Fruit fly (Drosophila melanogaster) whole organism, embryonic: ENCODE measurements around the gene Mgstl.
A peak's percentile ranks its signal among the peaks of the same experiment; 100 is the strongest.

Experiments
- Ada2b ChIP-seq: fragments of 200-800 bp; sonication (Bioruptor generic); IDR thresholded peaks from 2 replicates; pipeline ENCODE4 v1.3.6; 2022; ENCODE audit warnings: missing biosample characterization, missing genetic modification characterization
- Bdp1 ChIP-seq: fragments of 200-800 bp; sonication (Bioruptor generic); optimal IDR thresholded peaks from 3 replicates; lab custom pipeline; 2016; ENCODE audit warnings: missing biosample characterization, missing genetic modification characterization
- CG10267 ChIP-seq: fragments of 200-800 bp; sonication (Bioruptor generic); optimal IDR thresholded peaks from 2 replicates; lab custom pipeline; 2018; ENCODE audit warnings: missing biosample characterization, mild to moderate bottlenecking, missing genetic modification characterization, moderate library complexity
- CG10274 ChIP-seq: fragments of 200-800 bp; sonication (Bioruptor generic); optimal IDR thresholded peaks from 3 replicates; lab custom pipeline; 2017; ENCODE audit warnings: missing biosample characterization, mild to moderate bottlenecking, missing genetic modification characterization
- CG10543 ChIP-seq: fragments of 200-800 bp; sonication (Bioruptor generic); optimal IDR thresholded peaks from 3 replicates; lab custom pipeline; 2017; ENCODE audit warnings: missing biosample characterization, mild to moderate bottlenecking, missing genetic modification characterization, moderate library complexity
- CG10654 ChIP-seq: fragments of 200-800 bp; sonication (Bioruptor generic); optimal IDR thresholded peaks from 2 replicates; lab custom pipeline; 2016; ENCODE audit warnings: missing biosample characterization, missing genetic modification characterization
- CG11560 ChIP-seq: fragments of 200-800 bp; sonication (Bioruptor generic); IDR thresholded peaks from 3 replicates; pipeline ENCODE4 v1.3.6; 2022; ENCODE audit warnings: missing biosample characterization, missing genetic modification characterization
- CG1233 ChIP-seq: fragments of 200-800 bp; sonication (Bioruptor generic); optimal IDR thresholded peaks from 4 replicates; lab custom pipeline; 2018; ENCODE audit warnings: missing biosample characterization, mild to moderate bottlenecking, missing genetic modification characterization
- CG13424 ChIP-seq: fragments of 200-800 bp; sonication (Bioruptor generic); optimal IDR thresholded peaks from 2 replicates; lab custom pipeline; 2019; ENCODE audit warnings: missing biosample characterization, mild to moderate bottlenecking, missing genetic modification characterization, moderate library complexity
- CG14441 ChIP-seq: fragments of 200-800 bp; sonication (Bioruptor generic); IDR thresholded peaks from 2 replicates; pipeline ENCODE4 v1.3.6; 2022; ENCODE audit warnings: missing biosample characterization, missing genetic modification characterization
- CG15073 ChIP-seq: fragments of 200-800 bp; sonication (Bioruptor generic); optimal IDR thresholded peaks from 2 replicates; lab custom pipeline; 2016; ENCODE audit warnings: missing biosample characterization, missing genetic modification characterization
- CG15601 ChIP-seq: fragments of 200-800 bp; sonication (Bioruptor generic); optimal IDR thresholded peaks from 3 replicates; lab custom pipeline; 2019; ENCODE audit warnings: missing biosample characterization, mild to moderate bottlenecking, missing genetic modification characterization, moderate library complexity
- CG18764 ChIP-seq: fragments of 200-800 bp; sonication (Bioruptor generic); optimal IDR thresholded peaks from 3 replicates; lab custom pipeline; 2016; ENCODE audit warnings: missing biosample characterization, missing genetic modification characterization
- CG30020 ChIP-seq: fragments of 200-800 bp; optimal IDR thresholded peaks from 2 replicates; lab custom pipeline; 2019; ENCODE audit warnings: missing biosample characterization, mild to moderate bottlenecking, missing genetic modification characterization, moderate library complexity
- CG32532 ChIP-seq: fragments of 200-800 bp; sonication (Bioruptor generic); IDR thresholded peaks from 2 replicates; pipeline ENCODE4 v1.3.6; 2022; ENCODE audit warnings: missing biosample characterization, missing genetic modification characterization
- CG6683 ChIP-seq: fragments of 200-800 bp; sonication (Bioruptor generic); optimal IDR thresholded peaks from 2 replicates; lab custom pipeline; 2017; ENCODE audit warnings: missing biosample characterization, mild to moderate bottlenecking, missing genetic modification characterization, missing genetic modification reagents
- CG7556 ChIP-seq: fragments of 200-800 bp; sonication (Bioruptor generic); optimal IDR thresholded peaks from 2 replicates; lab custom pipeline; 2017; ENCODE audit warnings: missing biosample characterization, mild to moderate bottlenecking, missing genetic modification characterization
- CG8924 ChIP-seq: fragments of 200-800 bp; optimal IDR thresholded peaks from 3 replicates; lab custom pipeline; 2019; ENCODE audit warnings: missing biosample characterization, mild to moderate bottlenecking, missing genetic modification characterization, moderate library complexity
- CG9876 ChIP-seq: fragments of 200-800 bp; sonication (Bioruptor generic); optimal IDR thresholded peaks from 2 replicates; lab custom pipeline; 2016; ENCODE audit warnings: missing biosample characterization, missing genetic modification characterization
- CoRest ChIP-seq: fragments of 200-800 bp; sonication (Bioruptor generic); optimal IDR thresholded peaks from 3 replicates; lab custom pipeline; 2018; ENCODE audit warnings: missing biosample characterization, mild to moderate bottlenecking, missing genetic modification characterization, moderate library complexity
- Deaf1 ChIP-seq: fragments of 200-800 bp; optimal IDR thresholded peaks from 3 replicates; lab custom pipeline; 2019; ENCODE audit warnings: missing biosample characterization, mild to moderate bottlenecking, missing genetic modification characterization, moderate library complexity
- Fer1 ChIP-seq: fragments of 200-800 bp; sonication (Bioruptor generic); optimal IDR thresholded peaks from 2 replicates; lab custom pipeline; 2017; ENCODE audit warnings: missing biosample characterization, mild to moderate bottlenecking, missing genetic modification characterization
- GATAe ChIP-seq: fragments of 200-800 bp; sonication (Bioruptor generic); conservative IDR thresholded peaks from 2 replicates; pipeline ENCODE4 v1.3.6; 2022; ENCODE audit warnings: missing biosample characterization, missing genetic modification characterization
- Hey ChIP-seq: fragments of 200-800 bp; sonication (Bioruptor generic); optimal IDR thresholded peaks from 3 replicates; lab custom pipeline; 2018; ENCODE audit warnings: missing biosample characterization, mild to moderate bottlenecking, missing genetic modification characterization
- Lhr ChIP-seq: fragments of 200-800 bp; sonication (Bioruptor generic); optimal IDR thresholded peaks from 3 replicates; lab custom pipeline; 2017; ENCODE audit warnings: mild to moderate bottlenecking, missing biosample characterization, missing genetic modification reagents, missing genetic modification characterization
- NC2β ChIP-seq: fragments of 200-800 bp; sonication (Bioruptor generic); optimal IDR thresholded peaks from 2 replicates; lab custom pipeline; 2016; ENCODE audit warnings: missing biosample characterization, missing genetic modification characterization
- Neu2 ChIP-seq: fragments of 200-800 bp; sonication (Bioruptor generic); optimal IDR thresholded peaks from 3 replicates; lab custom pipeline; 2016; ENCODE audit warnings: missing biosample characterization, missing genetic modification characterization, borderline replicate concordance
- Ptx1 ChIP-seq: fragments of 200-800 bp; sonication (Bioruptor generic); IDR thresholded peaks from 2 replicates; pipeline ENCODE4 v1.3.6; 2022; ENCODE audit warnings: missing biosample characterization, missing genetic modification characterization
- Scr ChIP-seq: fragments of 200-800 bp; sonication (Bioruptor generic); IDR thresholded peaks from 2 replicates; pipeline ENCODE4 v1.3.6; 2022; ENCODE audit warnings: missing biosample characterization, missing genetic modification characterization; ENCODE audit not compliant: partially characterized antibody
- Six4 ChIP-seq: fragments of 200-800 bp; sonication (Bioruptor generic); optimal IDR thresholded peaks from 2 replicates; lab custom pipeline; 2016; ENCODE audit warnings: missing biosample characterization, missing genetic modification characterization
- TFAM ChIP-seq: fragments of 200-800 bp; sonication (Bioruptor generic); optimal IDR thresholded peaks from 2 replicates; lab custom pipeline; 2017; ENCODE audit warnings: missing biosample characterization, missing genetic modification characterization, inconsistent platforms
- bab2 ChIP-seq: fragments of 200-800 bp; sonication (Bioruptor generic); optimal IDR thresholded peaks from 2 replicates; lab custom pipeline; 2016; ENCODE audit warnings: missing biosample characterization, missing genetic modification characterization
- bcd ChIP-seq: fragments of 200-800 bp; sonication (Bioruptor generic); optimal IDR thresholded peaks from 2 replicates; lab custom pipeline; 2017; ENCODE audit warnings: missing biosample characterization, mild to moderate bottlenecking, missing genetic modification characterization
- chm ChIP-seq: fragments of 200-800 bp; sonication (Bioruptor generic); IDR thresholded peaks from 2 replicates; pipeline ENCODE4 v1.3.6; 2022; ENCODE audit warnings: missing biosample characterization, missing genetic modification characterization
- chn ChIP-seq: fragments of 200-800 bp; sonication (Bioruptor generic); optimal IDR thresholded peaks from 2 replicates; lab custom pipeline; 2016; ENCODE audit warnings: missing biosample characterization, missing genetic modification characterization
- dm ChIP-seq: fragments of 200-800 bp; sonication (Bioruptor generic); optimal IDR thresholded peaks from 3 replicates; lab custom pipeline; 2016; ENCODE audit warnings: missing biosample characterization, missing genetic modification characterization
- dmrt11E ChIP-seq: fragments of 200-800 bp; sonication (Bioruptor generic); optimal IDR thresholded peaks from 3 replicates; lab custom pipeline; 2018; ENCODE audit warnings: missing biosample characterization, mild to moderate bottlenecking, missing genetic modification characterization, moderate library complexity
- kay ChIP-seq: fragments of 200-800 bp; sonication (Bioruptor generic); optimal IDR thresholded peaks from 2 replicates; lab custom pipeline; 2016; ENCODE audit warnings: missing biosample characterization, missing genetic modification characterization
- pfk ChIP-seq: fragments of 200-800 bp; sonication (Bioruptor generic); optimal IDR thresholded peaks from 2 replicates; lab custom pipeline; 2018; ENCODE audit warnings: missing biosample characterization, mild to moderate bottlenecking, missing genetic modification characterization, moderate library complexity
- phol ChIP-seq: fragments of 200-800 bp; sonication (Bioruptor generic); optimal IDR thresholded peaks from 3 replicates; lab custom pipeline; 2018; ENCODE audit warnings: missing biosample characterization, mild to moderate bottlenecking, missing genetic modification characterization, moderate library complexity
- rib ChIP-seq: fragments of 200-800 bp; sonication (Bioruptor generic); IDR thresholded peaks from 2 replicates; pipeline ENCODE4 v1.3.6; 2022; ENCODE audit warnings: missing biosample characterization, missing genetic modification characterization
- sens-2 ChIP-seq: fragments of 200-800 bp; sonication (Bioruptor generic); IDR thresholded peaks from 2 replicates; pipeline ENCODE4 v1.3.6; 2022; ENCODE audit warnings: missing biosample characterization, missing genetic modification characterization
- sima ChIP-seq: fragments of 200-800 bp; sonication (Bioruptor generic); optimal IDR thresholded peaks from 2 replicates; lab custom pipeline; 2016; ENCODE audit warnings: missing biosample characterization, missing genetic modification characterization
- slou ChIP-seq: fragments of 200-800 bp; sonication (Bioruptor generic); optimal IDR thresholded peaks from 3 replicates; lab custom pipeline; 2016; ENCODE audit warnings: missing biosample characterization, missing genetic modification characterization
- stwl ChIP-seq: fragments of 200-800 bp; sonication (Bioruptor generic); optimal IDR thresholded peaks from 3 replicates; lab custom pipeline; 2018; ENCODE audit warnings: missing biosample characterization, mild to moderate bottlenecking, missing genetic modification characterization, moderate library complexity
- tap ChIP-seq: fragments of 200-800 bp; optimal IDR thresholded peaks from 3 replicates; lab custom pipeline; 2019; ENCODE audit warnings: missing biosample characterization, mild to moderate bottlenecking, missing genetic modification characterization, moderate library complexity
- ttk ChIP-seq: fragments of 200-800 bp; sonication (Bioruptor generic); IDR thresholded peaks from 2 replicates; pipeline ENCODE4 v2.1.2; 2022; ENCODE audit warnings: missing biosample characterization, missing genetic modification characterization
- tup ChIP-seq: fragments of 200-800 bp; sonication (Bioruptor generic); optimal IDR thresholded peaks from 2 replicates; lab custom pipeline; 2016; ENCODE audit warnings: missing biosample characterization, mild to moderate bottlenecking, missing genetic modification characterization, moderate library complexity
- wdn ChIP-seq: fragments of 200-800 bp; sonication (Bioruptor generic); IDR thresholded peaks from 2 replicates; pipeline ENCODE4 v1.3.6; 2022; ENCODE audit warnings: missing biosample characterization, missing genetic modification characterization

Gene Mgstl

DNA sequence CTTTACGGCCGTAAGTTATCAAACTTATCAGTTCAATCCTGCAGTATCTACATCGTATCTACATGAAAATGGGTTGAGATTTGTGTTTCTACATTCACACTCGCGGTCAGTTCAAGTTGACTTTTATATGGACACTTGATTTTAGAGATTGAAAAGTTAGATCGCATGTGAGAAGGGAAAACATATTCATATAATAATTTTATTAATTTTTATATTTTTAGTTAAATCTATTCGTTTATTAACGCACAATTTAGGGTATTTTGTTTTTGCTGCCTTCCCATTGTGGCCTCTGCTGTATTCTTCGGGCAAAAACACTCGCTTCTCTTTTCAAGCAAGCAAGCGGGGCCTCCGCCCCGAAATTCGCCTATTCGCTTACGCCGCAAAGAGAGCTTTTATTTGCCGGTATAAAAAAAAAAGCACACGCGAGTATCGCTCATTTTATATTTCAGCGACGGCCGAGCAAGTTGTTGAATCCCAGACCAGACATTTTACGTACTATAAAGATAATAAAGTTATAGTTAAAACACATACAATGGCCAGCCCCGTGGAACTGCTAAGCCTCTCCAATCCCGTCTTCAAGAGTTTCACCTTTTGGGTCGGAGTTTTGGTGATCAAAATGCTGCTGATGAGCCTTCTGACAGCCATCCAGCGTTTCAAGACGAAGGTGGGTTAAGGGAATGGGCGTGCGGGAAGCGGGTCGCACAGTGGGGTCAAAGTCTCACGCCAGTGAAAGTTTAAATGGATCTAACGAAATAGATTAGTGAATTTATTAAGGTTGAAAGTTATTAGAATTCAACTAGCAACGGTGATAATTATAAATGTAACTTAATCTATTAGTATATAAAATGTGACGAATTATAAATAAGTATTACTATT, 951 bp downstream of the Mgstl start (continued):
- TF ChIP-seq CG30020 (tag; lab: Kevin White, UChicago) = peak; percentile 72
- peak; percentile 60 for TF ChIP-seq kay (GFP tag; lab: Kevin White, UChicago)
- peak; percentile 84 for TF ChIP-seq ttk (GFP tag; lab: Robert Waterston, UW)
- TF ChIP-seq slou (GFP tag; lab: Kevin White, UChicago) = peak; percentile 15
- TF ChIP-seq stwl (tag; lab: Kevin White, UChicago) = no peak
- peak; percentile 88 for TF ChIP-seq CG7556 (GFP tag; lab: Kevin White, UChicago)
- TF ChIP-seq CG10543 (GFP tag; lab: Kevin White, UChicago) = peak; percentile 85
- no peak for TF ChIP-seq NC2β
- peak; percentile 83 for TF ChIP-seq dmrt11E (tag; lab: Kevin White, UChicago)
- peak; percentile 8 for TF ChIP-seq pfk (GFP tag; lab: Kevin White, UChicago)
- peak; percentile 40 for TF ChIP-seq bab2
- peak; percentile 78 for TF ChIP-seq sens-2
- TF ChIP-seq chm (GFP tag; lab: Robert Waterston, UW) = peak; percentile 68; the same call in 1 of the 2 replicates
- peak; percentile 81 for TF ChIP-seq CG15601 (tag; lab: Kevin White, UChicago)
- peak; percentile 60 for TF ChIP-seq CG10274 (GFP tag; lab: Kevin White, UChicago)
- peak; percentile 75 for TF ChIP-seq Deaf1
- TF ChIP-seq CG15073 (GFP tag; lab: Kevin White, UChicago) = peak; percentile 53
- peak; percentile 67; the same call in 2 of the 3 replicates for TF ChIP-seq CG11560 (tag; lab: Robert Waterston, UW)
- no peak for TF ChIP-seq Scr
- TF ChIP-seq TFAM (GFP tag; lab: Kevin White, UChicago) = peak; percentile 20
- TF ChIP-seq CG9876 (GFP tag; lab: Kevin White, UChicago) = no peak
- peak; percentile 83 for TF ChIP-seq CG6683 (GFP tag; lab: Kevin White, UChicago)
- peak; percentile 93 for TF ChIP-seq Ptx1 (GFP tag; lab: Robert Waterston, UW)
- peak; percentile 66 for TF ChIP-seq CG10654
- peak; percentile 8 for TF ChIP-seq Hey (tag; lab: Kevin White, UChicago)
- TF ChIP-seq Lhr (GFP tag; lab: Kevin White, UChicago) = peak; percentile 33
- TF ChIP-seq Bdp1 (GFP tag; lab: Kevin White, UChicago) = no peak
- peak; percentile 75 for TF ChIP-seq rib (GFP tag; lab: Robert Waterston, UW)
- TF ChIP-seq phol (tag; lab: Kevin White, UChicago) = peak; percentile 90
- TF ChIP-seq Fer1 (GFP tag; lab: Kevin White, UChicago) = peak; percentile 95
- peak; percentile 74 for TF ChIP-seq wdn (GFP tag; lab: Robert Waterston, UW)
- no peak for TF ChIP-seq dm (GFP tag; lab: Kevin White, UChicago)
- TF ChIP-seq CG1233 (GFP tag; lab: Kevin White, UChicago) = peak; percentile 84
- peak; percentile 91 for TF ChIP-seq Ada2b (GFP tag; lab: Robert Waterston, UW)
- TF ChIP-seq chn (GFP tag; lab: Kevin White, UChicago) = no peak
- peak; percentile 61 for TF ChIP-seq CG18764
- TF ChIP-seq CG8924 = peak; percentile 93
- TF ChIP-seq CG10267 (tag; lab: Kevin White, UChicago) = peak; percentile 87
- TF ChIP-seq CG32532 (GFP tag; lab: Robert Waterston, UW) = peak; percentile 93
- peak; percentile 26; the same call in 1 of the 2 replicates for TF ChIP-seq GATAe (GFP tag; lab: Robert Waterston, UW)
- TF ChIP-seq CG13424 = peak; percentile 93
- TF ChIP-seq Neu2 = no peak
- peak; percentile 91 for TF ChIP-seq CoRest (tag; lab: Kevin White, UChicago)
- TF ChIP-seq tup (GFP tag; lab: Kevin White, UChicago) = peak; percentile 31
- TF ChIP-seq bcd (GFP tag; lab: Kevin White, UChicago) = peak; percentile 91
- peak; percentile 88 for TF ChIP-seq CG14441 (GFP tag; lab: Robert Waterston, UW)
- TF ChIP-seq sima (GFP tag; lab: Kevin White, UChicago) = no peak
- TF ChIP-seq Six4 (GFP tag; lab: Kevin White, UChicago) = peak; percentile 67
- peak; percentile 93 for TF ChIP-seq tap
